Worm (Caenorhabditis elegans): Measurements from ENCODE around the gene F53H4.4.
A peak's percentile ranks its signal among the peaks of the same experiment; 100 is the strongest.

F53H4.4 gene

ce11 chrX:15849397-15849935, 16.7 kb upstream of the F53H4.4 start, which contains the start of gene acl-1 (continued):
- TF ChIP-seq nhr-20 (tag; optimal IDR thresholded peaks at IDR 0.05) (peak; percentile 90), ceh-8 (GFP tag; optimal IDR thresholded peaks at IDR 0.05) (peak; percentile 51), unc-30 (tag; optimal IDR thresholded peaks at IDR 0.05) (no peak), isw-1 (GFP tag; IDR thresholded peaks at IDR 0.05) (peak; percentile 86), ztf-11 (tag; optimal IDR thresholded peaks at IDR 0.05) (peak in 1 of 2 experiments; percentile 83), nhr-85 (tag) (peak; percentile 96), unc-130 (tag; optimal IDR thresholded peaks at IDR 0.05) (peak; percentile 1), aha-1 (tag; optimal IDR thresholded peaks at IDR 0.05) (no peak), ztf-4 (tag; optimal IDR thresholded peaks at IDR 0.05) (peak; percentile 5), pax-3 (tag; optimal IDR thresholded peaks at IDR 0.05) (peak; percentile 89), blmp-1 (tag; optimal IDR thresholded peaks at IDR 0.05) (peak; percentile 10), nhr-12 (tag; optimal IDR thresholded peaks at IDR 0.05) (no peak), grh-1 (GFP tag; IDR thresholded peaks at IDR 0.05) (peak; percentile 82), mdl-1 (tag; optimal IDR thresholded peaks at IDR 0.05) (peak in 1 of 2 experiments; percentile 7), sox-4 (tag; optimal IDR thresholded peaks at IDR 0.05) (peak; percentile 90), pag-3 (tag; optimal IDR thresholded peaks at IDR 0.05; ENCODE audit: borderline replicate concordance, insufficient read depth) (no peak), elt-2 (tag; optimal IDR thresholded peaks at IDR 0.05) (peak; percentile 60), lin-35 (GFP tag; optimal IDR thresholded peaks at IDR 0.05) (peak; percentile 45 to 66), efl-1 (optimal IDR thresholded peaks at IDR 0.05) (peak; percentile 58 to 67), efl-1 (GFP tag; optimal IDR thresholded peaks at IDR 0.05 in 1 of 2) (peak; percentile 53 to 91), unc-98 (GFP tag; IDR thresholded peaks at IDR 0.05) (peak; percentile 32; the same call in 1 of the 2 replicates), rnt-1 (tag; optimal IDR thresholded peaks at IDR 0.05) (peak; percentile 85), fkh-4 (tag; optimal IDR thresholded peaks at IDR 0.05; ENCODE audit: borderline replicate concordance) (peak; percentile 90), lin-14 (GFP tag; optimal IDR thresholded peaks at IDR 0.05) (peak; percentile 92), sup-37 (GFP tag; optimal IDR thresholded peaks at IDR 0.05) (peak; percentile 70), C16A3.4 (tag; optimal IDR thresholded peaks at IDR 0.05) (peak; percentile 79), unc-62 (GFP tag; optimal IDR thresholded peaks at IDR 0.05) (no peak), F16B12.6 (tag; optimal IDR thresholded peaks at IDR 0.05) (no peak), nhr-90 (tag; optimal IDR thresholded peaks at IDR 0.05; ENCODE audit: poor library complexity) (peak; percentile 93), jun-1 (tag; optimal IDR thresholded peaks at IDR 0.05) (peak; percentile 51), nhr-71 (tag; optimal IDR thresholded peaks at IDR 0.05) (peak; percentile 95), hlh-4 (tag; optimal IDR thresholded peaks at IDR 0.05) (peak; percentile 75), sptf-1 (tag; optimal IDR thresholded peaks at IDR 0.05) (no peak), pqm-1 (tag; optimal IDR thresholded peaks at IDR 0.05) (no peak), C04F5.9 (tag; optimal IDR thresholded peaks at IDR 0.05) (peak; percentile 83), nhr-76 (tag; optimal IDR thresholded peaks at IDR 0.05) (no peak), lin-15B (tag; optimal IDR thresholded peaks at IDR 0.05) (peak; percentile 36), zag-1 (tag; optimal IDR thresholded peaks at IDR 0.05) (no peak), mab-9 (GFP tag; IDR thresholded peaks at IDR 0.05) (peak; percentile 53), ces-1 (GFP tag; optimal IDR thresholded peaks at IDR 0.05) (no peak), egl-13 (tag; optimal IDR thresholded peaks at IDR 0.05) (peak; percentile 94), swsn-7 (tag; optimal IDR thresholded peaks at IDR 0.05) (peak; percentile 88), elt-3 (tag; optimal IDR thresholded peaks at IDR 0.05) (peak in 2 of 6 experiments; percentile 4 to 54), nhr-47 (tag; optimal IDR thresholded peaks at IDR 0.05) (peak; percentile 95), dsc-1 (tag; optimal IDR thresholded peaks at IDR 0.05) (peak; percentile 97), nhr-28 (tag; optimal IDR thresholded peaks at IDR 0.05) (no peak), ceh-63 (GFP tag; optimal IDR thresholded peaks at IDR 0.05) (no peak), ceh-82 (tag; optimal IDR thresholded peaks at IDR 0.05) (peak in 2 of 3 experiments; percentile 50 to 70), tlp-1 (tag; optimal IDR thresholded peaks at IDR 0.05) (no peak)
